Worm (Caenorhabditis elegans) whole organism, L1 larva: ENCODE measurements around the gene epic-3.
A peak's percentile ranks its signal among the peaks of the same experiment; 100 is the strongest.

Experiments
- C16A3.4 ChIP-seq: fragments of 150-350 bp; optimal IDR thresholded peaks from 2 replicates; lab custom pipeline; 2014; ENCODE audit warnings: missing biosample characterization, missing genetic modification characterization
- C34B4.2 ChIP-seq: sonication (generic microtip); optimal IDR thresholded peaks from 2 replicates; lab custom pipeline; 2017; ENCODE audit warnings: mild to moderate bottlenecking, missing genetic modification characterization, missing compliant biosample characterization
- Y116A8C.19 ChIP-seq: sonication (generic microtip); optimal IDR thresholded peaks from 2 replicates; lab custom pipeline; 2016; ENCODE audit warnings: missing compliant biosample characterization, missing genetic modification characterization, borderline replicate concordance
- aly-2 ChIP-seq: fragments of 150-350 bp; optimal IDR thresholded peaks from 2 replicates; lab custom pipeline; 2014; ENCODE audit warnings: missing biosample characterization, missing genetic modification characterization
- blmp-1 ChIP-seq: fragments of 150-350 bp; optimal IDR thresholded peaks from 2 replicates; lab custom pipeline; 2014; ENCODE audit warnings: missing biosample characterization, missing genetic modification characterization
- ceh-63 ChIP-seq: fragments of 200-800 bp; sonication (Bioruptor generic); optimal IDR thresholded peaks from 2 replicates; lab custom pipeline; 2018; ENCODE audit warnings: mild to moderate bottlenecking, missing genetic modification characterization, missing compliant biosample characterization
- ceh-82 ChIP-seq, 3 experiments: fragments of 150-350 bp in 1 of 3; sonication (generic microtip) in 2 of 3; optimal IDR thresholded peaks; 2 replicates each; lab custom pipeline; 2014 to 2017; ENCODE audit warnings: missing biosample characterization in 3 of 3, missing genetic modification characterization in 3 of 3
- ces-1 ChIP-seq: fragments of 150-350 bp; optimal IDR thresholded peaks from 2 replicates; lab custom pipeline; 2014; ENCODE audit warnings: missing biosample characterization, missing genetic modification reagents, missing genetic modification characterization
- dpl-1 ChIP-seq, 3 experiments: fragments of 150-350 bp in 2 of 3; sonication (generic microtip) in 1 of 3; optimal IDR thresholded peaks; 2 replicates each; lab custom pipeline; 2014 to 2017; ENCODE audit warnings: missing biosample characterization in 3 of 3, missing genetic modification characterization in 3 of 3, missing genetic modification reagents in 3 of 3
- dsc-1 ChIP-seq: sonication (generic microtip); optimal IDR thresholded peaks from 2 replicates; lab custom pipeline; 2016; ENCODE audit warnings: mild to moderate bottlenecking, missing genetic modification characterization, missing compliant biosample characterization
- efl-1 ChIP-seq, 4 experiments: fragments of 150-350 bp; optimal IDR thresholded peaks in 3 of 4; peaks in 1 of 4; 1 replicate in 1 of 4; 2 replicates in 3 of 4; lab custom pipeline; 2014; ENCODE audit warnings: missing biosample characterization in 2 of 4, missing genetic modification characterization in 2 of 4, missing genetic modification reagents in 2 of 4
- efl-3 ChIP-seq: fragments of 200-800 bp; sonication (Bioruptor generic); optimal IDR thresholded peaks from 2 replicates; lab custom pipeline; 2018; ENCODE audit warnings: mild to moderate bottlenecking, missing genetic modification characterization, missing compliant biosample characterization
- egl-13 ChIP-seq: sonication (generic microtip); optimal IDR thresholded peaks from 2 replicates; lab custom pipeline; 2016; ENCODE audit warnings: missing genotype, missing genetic modification reagents, missing genetic modification characterization, missing compliant biosample characterization
- egl-27 ChIP-seq, 2 experiments: fragments of 150-350 bp in 1 of 2; sonication (generic microtip); optimal IDR thresholded peaks; 3 replicates each; lab custom pipeline; 2017 to 2018; ENCODE audit warnings: missing biosample characterization in 2 of 2, missing genetic modification characterization in 2 of 2, missing genetic modification reagents in 2 of 2
- elt-3 ChIP-seq, 6 experiments: fragments of 150-350 bp in 1 of 6; sonication (generic microtip); optimal IDR thresholded peaks; 2 replicates each; lab custom pipeline; 2017 to 2018; ENCODE audit warnings: missing biosample characterization in 6 of 6, missing genetic modification characterization in 6 of 6, inconsistent platforms in 1 of 6
- fkh-10 ChIP-seq: sonication (generic microtip); optimal IDR thresholded peaks from 2 replicates; lab custom pipeline; 2017; ENCODE audit warnings: missing biosample characterization, missing genetic modification reagents, missing genetic modification characterization
- fkh-8 ChIP-seq: sonication (generic microtip); optimal IDR thresholded peaks from 2 replicates; lab custom pipeline; 2016; ENCODE audit warnings: mild to moderate bottlenecking, missing genetic modification characterization, missing compliant biosample characterization
- grh-1 ChIP-seq: fragments of 200-800 bp; sonication (Bioruptor generic); IDR thresholded peaks from 2 replicates; pipeline ENCODE4 v1.3.6; 2022; ENCODE audit warnings: missing genetic modification reagents, missing genetic modification characterization, missing compliant biosample characterization
- hlh-17 ChIP-seq: fragments of 200-800 bp; sonication (Bioruptor generic); optimal IDR thresholded peaks from 2 replicates; lab custom pipeline; 2018; ENCODE audit warnings: missing genetic modification characterization, mild to moderate bottlenecking, missing compliant biosample characterization, moderate library complexity, borderline replicate concordance
- hpl-2 ChIP-seq: fragments of 150-350 bp; optimal IDR thresholded peaks from 2 replicates; lab custom pipeline; 2014; ENCODE audit warnings: missing biosample characterization, missing genetic modification reagents, missing genetic modification characterization
- jun-1 ChIP-seq: fragments of 150-350 bp; optimal IDR thresholded peaks from 2 replicates; lab custom pipeline; 2014; ENCODE audit warnings: missing biosample characterization, missing genetic modification reagents, missing genetic modification characterization
- lin-13 ChIP-seq: fragments of 150-350 bp; optimal IDR thresholded peaks from 2 replicates; lab custom pipeline; 2014; ENCODE audit warnings: missing biosample characterization, missing genetic modification reagents, missing genetic modification characterization
- lin-14 ChIP-seq: fragments of 200-800 bp; sonication (Bioruptor generic); optimal IDR thresholded peaks from 2 replicates; lab custom pipeline; 2018; ENCODE audit warnings: mild to moderate bottlenecking, missing genetic modification characterization, moderate library complexity, missing compliant biosample characterization
- lin-35 ChIP-seq, 2 experiments: fragments of 150-350 bp; optimal IDR thresholded peaks; 2 replicates each; lab custom pipeline; 2014; ENCODE audit warnings: missing biosample characterization in 2 of 2, missing genetic modification characterization in 2 of 2, missing genetic modification reagents in 2 of 2
- lsy-2 ChIP-seq, 2 experiments: fragments of 150-350 bp; optimal IDR thresholded peaks; 2 replicates each; lab custom pipeline; 2014; ENCODE audit warnings: missing biosample characterization in 2 of 2, missing genetic modification characterization in 2 of 2
- mdl-1 ChIP-seq, 2 experiments: fragments of 150-350 bp; optimal IDR thresholded peaks; 2 replicates each; lab custom pipeline; 2014 to 2017; ENCODE audit warnings: missing biosample characterization in 2 of 2, missing genetic modification characterization in 2 of 2, inconsistent platforms in 1 of 2
- mef-2 ChIP-seq: fragments of 150-350 bp; optimal IDR thresholded peaks from 2 replicates; lab custom pipeline; 2014; ENCODE audit warnings: missing biosample characterization, missing genetic modification characterization
- mep-1 ChIP-seq: fragments of 150-350 bp; optimal IDR thresholded peaks from 2 replicates; lab custom pipeline; 2014; ENCODE audit warnings: missing biosample characterization, missing genetic modification characterization
- nhr-11 ChIP-seq: fragments of 150-350 bp; optimal IDR thresholded peaks from 2 replicates; lab custom pipeline; 2014; ENCODE audit warnings: missing biosample characterization, missing genetic modification characterization
- nhr-19 ChIP-seq: fragments of 200-800 bp; sonication (Bioruptor generic); conservative IDR thresholded peaks from 2 replicates; pipeline ENCODE4 v1.3.6; 2022; ENCODE audit warnings: missing genetic modification characterization, missing compliant biosample characterization
- nhr-20 ChIP-seq: sonication (generic microtip); optimal IDR thresholded peaks from 2 replicates; lab custom pipeline; 2016; ENCODE audit warnings: mild to moderate bottlenecking, missing genetic modification characterization, missing compliant biosample characterization
- nhr-237 ChIP-seq: fragments of 150-350 bp; optimal IDR thresholded peaks from 2 replicates; lab custom pipeline; 2014; ENCODE audit warnings: missing biosample characterization, missing genetic modification characterization
- nhr-47 ChIP-seq: sonication (generic microtip); optimal IDR thresholded peaks from 2 replicates; lab custom pipeline; 2016; ENCODE audit warnings: mild to moderate bottlenecking, missing genetic modification characterization, moderate library complexity, missing compliant biosample characterization
- nhr-71 ChIP-seq: sonication (generic microtip); optimal IDR thresholded peaks from 2 replicates; lab custom pipeline; 2016; ENCODE audit warnings: mild to moderate bottlenecking, missing genetic modification characterization, moderate library complexity, missing compliant biosample characterization
- pax-3 ChIP-seq: fragments of 200-800 bp; sonication (Bioruptor generic); optimal IDR thresholded peaks from 2 replicates; lab custom pipeline; 2018; ENCODE audit warnings: mild to moderate bottlenecking, missing genetic modification characterization, moderate library complexity, missing compliant biosample characterization
- pqm-1 ChIP-seq: sonication (generic microtip); optimal IDR thresholded peaks from 3 replicates; lab custom pipeline; 2017; ENCODE audit warnings: missing biosample characterization, missing genetic modification characterization
- rnt-1 ChIP-seq: sonication (generic microtip); optimal IDR thresholded peaks from 2 replicates; lab custom pipeline; 2016; ENCODE audit warnings: mild to moderate bottlenecking, missing genetic modification characterization, moderate library complexity, missing compliant biosample characterization
- skn-1 ChIP-seq: fragments of 150-350 bp; optimal IDR thresholded peaks from 2 replicates; lab custom pipeline; 2014; ENCODE audit warnings: missing biosample characterization, missing genetic modification characterization
- snpc-4 ChIP-seq: fragments of 150-350 bp; optimal IDR thresholded peaks from 2 replicates; lab custom pipeline; 2014; ENCODE audit warnings: missing biosample characterization, missing genetic modification characterization
- snu-23 ChIP-seq: sonication (generic microtip); optimal IDR thresholded peaks from 2 replicates; lab custom pipeline; 2016; ENCODE audit warnings: missing genetic modification characterization, missing compliant biosample characterization
- sox-4 ChIP-seq: sonication (generic microtip); optimal IDR thresholded peaks from 2 replicates; lab custom pipeline; 2016; ENCODE audit warnings: missing genetic modification characterization, missing compliant biosample characterization
- sup-37 ChIP-seq: fragments of 200-800 bp; sonication (Bioruptor generic); optimal IDR thresholded peaks from 2 replicates; lab custom pipeline; 2018; ENCODE audit warnings: mild to moderate bottlenecking, missing genetic modification characterization, missing compliant biosample characterization
- swsn-7 ChIP-seq: sonication (generic microtip); optimal IDR thresholded peaks from 2 replicates; lab custom pipeline; 2016; ENCODE audit warnings: missing genetic modification characterization, missing compliant biosample characterization
- tbx-2 ChIP-seq: sonication (generic microtip); optimal IDR thresholded peaks from 2 replicates; lab custom pipeline; 2016; ENCODE audit warnings: missing genetic modification characterization, missing compliant biosample characterization
- tlp-1 ChIP-seq: fragments of 150-350 bp; optimal IDR thresholded peaks from 2 replicates; lab custom pipeline; 2014; ENCODE audit warnings: missing biosample characterization, missing genetic modification characterization
- unc-130 ChIP-seq: fragments of 150-350 bp; optimal IDR thresholded peaks from 2 replicates; lab custom pipeline; 2017; ENCODE audit warnings: missing biosample characterization, missing genetic modification characterization, inconsistent platforms
- unc-30 ChIP-seq: sonication (generic microtip); optimal IDR thresholded peaks from 2 replicates; lab custom pipeline; 2017; ENCODE audit warnings: missing biosample characterization, missing genetic modification characterization
- unc-86 ChIP-seq: sonication (generic microtip); optimal IDR thresholded peaks from 2 replicates; lab custom pipeline; 2016; ENCODE audit warnings: missing genetic modification characterization, missing compliant biosample characterization
- unc-98 ChIP-seq: fragments of 200-800 bp; sonication (Bioruptor generic); IDR thresholded peaks from 2 replicates; pipeline ENCODE4 v1.3.6; 2022; ENCODE audit warnings: missing genetic modification characterization, missing compliant biosample characterization
- xbp-1 ChIP-seq: sonication (generic microtip); optimal IDR thresholded peaks from 2 replicates; lab custom pipeline; 2016; ENCODE audit warnings: missing genetic modification characterization, missing compliant biosample characterization
- zag-1 ChIP-seq: fragments of 150-350 bp; optimal IDR thresholded peaks from 2 replicates; lab custom pipeline; 2014; ENCODE audit warnings: missing biosample characterization, missing genetic modification characterization
- ztf-11 ChIP-seq, 2 experiments: sonication (generic microtip); optimal IDR thresholded peaks; 2 replicates each; lab custom pipeline; 2016 to 2017; ENCODE audit warnings: missing genetic modification characterization in 2 of 2, missing biosample characterization in 1 of 2, missing compliant biosample characterization in 1 of 2
- ztf-4 ChIP-seq: fragments of 150-350 bp; optimal IDR thresholded peaks from 2 replicates; lab custom pipeline; 2014; ENCODE audit warnings: missing biosample characterization, missing genetic modification characterization

The epic-3 gene

ce11 chrIV:1711029-1711489 lies 13.1 kb downstream of the epic-3 start, which contains the start of gene rpi-2:
rpi-2 (plus strand) TSS chrIV:1711262.
- TF ChIP-seq snpc-4 (tag; lab: Kevin White, UChicago) = no peak
- no peak for TF ChIP-seq pqm-1 (tag; lab: Kevin White, UChicago)
- TF ChIP-seq ztf-11 (tag; optimal IDR thresholded peaks at IDR 0.05; lab: Kevin White, UChicago) = no peak
- TF ChIP-seq sox-4 (tag; lab: Kevin White, UChicago) = no peak
- peak in 1 of 2 experiments; percentile 5 for TF ChIP-seq lsy-2 (tag; optimal IDR thresholded peaks at IDR 0.05; lab: Kevin White, UChicago)
- no peak for TF ChIP-seq nhr-11
- no peak for TF ChIP-seq mdl-1 (tag; optimal IDR thresholded peaks at IDR 0.05; lab: Kevin White, UChicago)
- no peak for TF ChIP-seq hpl-2 (GFP tag; lab: Kevin White, UChicago)
- no peak for TF ChIP-seq C34B4.2 (tag; lab: Kevin White, UChicago)
- TF ChIP-seq tlp-1 (tag; lab: Kevin White, UChicago) = no peak
- TF ChIP-seq nhr-47 = peak; percentile 38
- TF ChIP-seq dsc-1 (tag; lab: Kevin White, UChicago) = no peak
- TF ChIP-seq lin-14 = peak; percentile 17
- no peak for TF ChIP-seq zag-1 (tag; lab: Kevin White, UChicago)
- TF ChIP-seq swsn-7 (tag; lab: Kevin White, UChicago) = peak; percentile 29
- no peak for TF ChIP-seq sup-37 (GFP tag; lab: Kevin White, UChicago)
- TF ChIP-seq fkh-10 (GFP tag; lab: Kevin White, UChicago) = no peak
- TF ChIP-seq rnt-1 (tag; lab: Kevin White, UChicago) = no peak
- peak in 1 of 3 experiments; percentile 21 for TF ChIP-seq ceh-82 (tag; optimal IDR thresholded peaks at IDR 0.05; lab: Kevin White, UChicago)
- no peak for TF ChIP-seq C16A3.4 (tag; lab: Kevin White, UChicago)
- no peak for TF ChIP-seq efl-3 (GFP tag; lab: Kevin White, UChicago)
- TF ChIP-seq pax-3 (tag; lab: Kevin White, UChicago) = no peak
- TF ChIP-seq fkh-8 (tag; lab: Kevin White, UChicago) = peak; percentile 79
- TF ChIP-seq unc-98 (GFP tag; lab: Robert Waterston, UW) = no peak
- no peak for TF ChIP-seq xbp-1 (tag; lab: Kevin White, UChicago)
- peak; percentile 43 for TF ChIP-seq nhr-20 (tag; lab: Kevin White, UChicago)
- TF ChIP-seq egl-27 (tag; optimal IDR thresholded peaks at IDR 0.05; lab: Kevin White, UChicago) = no peak
- TF ChIP-seq dpl-1 (GFP tag; optimal IDR thresholded peaks at IDR 0.05; lab: Kevin White, UChicago) = no peak
- TF ChIP-seq nhr-237 (tag; lab: Kevin White, UChicago) = no peak
- TF ChIP-seq efl-1 (optimal IDR thresholded peaks at IDR 0.05; lab: Kevin White, UChicago) = peak in 1 of 2 experiments; percentile 22
- peak in 1 of 2 experiments; percentile 60 for TF ChIP-seq efl-1 (GFP tag; optimal IDR thresholded peaks at IDR 0.05 in 1 of 2; lab: Kevin White, UChicago)
- TF ChIP-seq egl-13 (tag; lab: Kevin White, UChicago) = no peak
- TF ChIP-seq jun-1 (tag; lab: Kevin White, UChicago) = no peak
- no peak for TF ChIP-seq ztf-4
- TF ChIP-seq hlh-17 = no peak
- TF ChIP-seq lin-35 (GFP tag; optimal IDR thresholded peaks at IDR 0.05; lab: Kevin White, UChicago) = no peak
- no peak for TF ChIP-seq elt-3 (tag; optimal IDR thresholded peaks at IDR 0.05; lab: Kevin White, UChicago)
- TF ChIP-seq lin-13 = no peak
- peak; percentile 47 for TF ChIP-seq grh-1 (GFP tag; lab: Robert Waterston, UW)
- no peak for TF ChIP-seq ceh-63 (GFP tag; lab: Kevin White, UChicago)
- TF ChIP-seq aly-2 = no peak
- peak; percentile 43 for TF ChIP-seq snu-23 (GFP tag; lab: Kevin White, UChicago)
- TF ChIP-seq ces-1 (GFP tag; lab: Kevin White, UChicago) = no peak
- TF ChIP-seq nhr-71 (tag; lab: Kevin White, UChicago) = peak; percentile 55
- TF ChIP-seq mef-2 (tag; lab: Kevin White, UChicago) = no peak
- TF ChIP-seq skn-1 = no peak
- no peak for TF ChIP-seq unc-30 (tag; lab: Kevin White, UChicago)
- TF ChIP-seq blmp-1 (tag; lab: Kevin White, UChicago) = no peak
- TF ChIP-seq mep-1 (tag; lab: Kevin White, UChicago) = no peak
- TF ChIP-seq Y116A8C.19 (tag; lab: Kevin White, UChicago) = no peak
- TF ChIP-seq unc-86 (tag; lab: Kevin White, UChicago) = peak; percentile 26
- 0 out of 2 replicates have a peak, but pooled peaks have one; percentile 14 for TF ChIP-seq nhr-19 (GFP tag; lab: Robert Waterston, UW)
- TF ChIP-seq tbx-2 (tag; lab: Kevin White, UChicago) = peak; percentile 8
- no peak for TF ChIP-seq unc-130 (tag; lab: Kevin White, UChicago)
